Worm (Caenorhabditis elegans): ENCODE measurements around the gene clec-41.

DNA sequence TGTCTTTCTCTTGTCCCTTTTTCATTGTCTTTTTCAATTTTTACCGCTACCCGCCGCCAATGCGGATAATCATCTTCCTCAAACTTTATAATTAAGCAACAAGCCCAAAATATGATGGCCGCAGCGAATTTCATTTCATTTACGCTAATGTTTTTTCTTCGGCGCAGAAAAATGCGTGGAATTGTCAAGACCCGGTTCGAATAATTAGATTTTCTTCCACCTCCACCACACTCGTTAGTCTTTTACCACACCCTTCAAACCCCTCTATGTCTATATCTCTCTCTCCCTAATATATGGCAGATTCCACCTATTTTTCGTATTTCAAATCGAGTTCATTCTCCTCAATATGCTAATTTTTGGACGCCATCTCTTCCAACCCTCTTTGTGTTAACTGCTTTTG, 32.6 kb upstream of the clec-41 start:
- TF ChIP-seq dao-5 (tag; optimal IDR thresholded peaks at IDR 0.05) (no peak), him-1 (tag; optimal IDR thresholded peaks at IDR 0.05) (no peak), W03F9.2 (tag; optimal IDR thresholded peaks at IDR 0.05) (no peak)

Data from whole organism, L4/young adult.